Fruit fly (Drosophila melanogaster) whole organism, embryonic: Measurements from ENCODE around the gene CG33096.

Experiments used
- Asciz ChIP-seq: fragments of 200-800 bp; sonication (Bioruptor generic); optimal IDR thresholded peaks from 2 replicates; lab custom pipeline; 2017; ENCODE audit warnings: missing biosample characterization, mild to moderate bottlenecking, missing genetic modification characterization, missing genetic modification reagents
- CG12236 ChIP-seq: fragments of 200-800 bp; sonication (Bioruptor generic); optimal IDR thresholded peaks from 2 replicates; lab custom pipeline; 2016; ENCODE audit warnings: missing biosample characterization, missing genetic modification characterization
- CG13624 ChIP-seq: fragments of 200-800 bp; sonication (Bioruptor generic); optimal IDR thresholded peaks from 2 replicates; lab custom pipeline; 2016; ENCODE audit warnings: missing biosample characterization, missing genetic modification characterization
- CG14667 ChIP-seq: fragments of 200-800 bp; sonication (Bioruptor generic); IDR thresholded peaks from 2 replicates; pipeline ENCODE4 v1.3.6; 2022; ENCODE audit warnings: missing biosample characterization, missing genetic modification characterization
- CG14710 ChIP-seq: fragments of 200-800 bp; sonication (Bioruptor generic); optimal IDR thresholded peaks from 3 replicates; lab custom pipeline; 2019; ENCODE audit warnings: missing biosample characterization, mild to moderate bottlenecking, missing genetic modification characterization, moderate library complexity
- CG17328 ChIP-seq: fragments of 200-800 bp; sonication (Bioruptor generic); IDR thresholded peaks from 2 replicates; pipeline ENCODE4 v1.3.6; 2022; ENCODE audit warnings: missing biosample characterization, missing genetic modification characterization
- CG17829 ChIP-seq: fragments of 200-800 bp; optimal IDR thresholded peaks from 2 replicates; lab custom pipeline; 2019; ENCODE audit warnings: missing biosample characterization, mild to moderate bottlenecking, missing genetic modification characterization, moderate library complexity
- CG18599 ChIP-seq: fragments of 200-800 bp; sonication (Bioruptor generic); optimal IDR thresholded peaks from 3 replicates; lab custom pipeline; 2017; ENCODE audit warnings: missing biosample characterization, missing genetic modification characterization, mild to moderate bottlenecking, moderate library complexity, missing genetic modification reagents
- CG2120 ChIP-seq: fragments of 200-800 bp; sonication (Bioruptor generic); optimal IDR thresholded peaks from 3 replicates; lab custom pipeline; 2016; ENCODE audit warnings: missing biosample characterization, missing genetic modification characterization
- CG2129 ChIP-seq: fragments of 200-800 bp; sonication (Bioruptor generic); IDR thresholded peaks from 2 replicates; pipeline ENCODE4 v1.3.6; 2022; ENCODE audit warnings: missing biosample characterization, missing genetic modification characterization; ENCODE audit not compliant: partially characterized antibody
- CG2712 ChIP-seq: fragments of 200-800 bp; optimal IDR thresholded peaks from 3 replicates; lab custom pipeline; 2019; ENCODE audit warnings: missing biosample characterization, mild to moderate bottlenecking, missing genetic modification characterization, moderate library complexity
- CG30403 ChIP-seq: fragments of 200-800 bp; sonication (Bioruptor generic); optimal IDR thresholded peaks from 3 replicates; lab custom pipeline; 2016; ENCODE audit warnings: missing biosample characterization, missing genetic modification characterization
- CG33557 ChIP-seq: fragments of 200-800 bp; sonication (Bioruptor generic); optimal IDR thresholded peaks from 2 replicates; lab custom pipeline; 2019; ENCODE audit warnings: missing biosample characterization, mild to moderate bottlenecking, missing genetic modification characterization, moderate library complexity
- CG3847 ChIP-seq: fragments of 200-800 bp; sonication (Bioruptor generic); IDR thresholded peaks from 2 replicates; pipeline ENCODE4 v1.3.6; 2022; ENCODE audit warnings: missing biosample characterization, missing genetic modification characterization
- CG4424 ChIP-seq: fragments of 200-800 bp; sonication (Bioruptor generic); optimal IDR thresholded peaks from 3 replicates; lab custom pipeline; 2016; ENCODE audit warnings: missing biosample characterization, missing genetic modification characterization
- CG6791 ChIP-seq: fragments of 200-800 bp; sonication (Bioruptor generic); IDR thresholded peaks from 3 replicates; pipeline ENCODE4 v1.3.6; 2022; ENCODE audit warnings: missing biosample characterization, missing genetic modification characterization; ENCODE audit not compliant: partially characterized antibody
- CG7928 ChIP-seq: fragments of 200-800 bp; sonication (Bioruptor generic); optimal IDR thresholded peaks from 2 replicates; lab custom pipeline; 2017; ENCODE audit warnings: missing biosample characterization, mild to moderate bottlenecking, missing genetic modification characterization
- D19A ChIP-seq: fragments of 200-800 bp; optimal IDR thresholded peaks from 3 replicates; lab custom pipeline; 2019; ENCODE audit warnings: missing biosample characterization, mild to moderate bottlenecking, missing genetic modification characterization, moderate library complexity
- Dek ChIP-seq: fragments of 200-800 bp; sonication (Bioruptor generic); optimal IDR thresholded peaks from 3 replicates; lab custom pipeline; 2019; ENCODE audit warnings: missing biosample characterization, mild to moderate bottlenecking, missing genetic modification characterization, moderate library complexity
- Dfd ChIP-seq, 2 experiments: fragments of >200 bp; optimal IDR thresholded peaks; 2 replicates each; lab custom pipeline; 2017; ENCODE audit warnings: missing biosample characterization in 2 of 2, missing genetic modification characterization in 2 of 2
- Dref ChIP-seq: fragments of 200-800 bp; sonication (Bioruptor generic); IDR thresholded peaks from 2 replicates; pipeline ENCODE4 v1.3.6; 2022; ENCODE audit warnings: missing biosample characterization, missing genetic modification characterization
- HHEX ChIP-seq: fragments of 200-800 bp; sonication (Bioruptor generic); optimal IDR thresholded peaks from 3 replicates; lab custom pipeline; 2017; ENCODE audit warnings: missing biosample characterization, mild to moderate bottlenecking, missing genetic modification characterization, missing genetic modification reagents
- Hand ChIP-seq: fragments of 200-800 bp; sonication (Bioruptor generic); optimal IDR thresholded peaks from 2 replicates; lab custom pipeline; 2017; ENCODE audit warnings: mild to moderate bottlenecking, missing biosample characterization, missing genetic modification reagents, missing genetic modification characterization
- Lim3 ChIP-seq: fragments of 200-800 bp; sonication (Bioruptor generic); IDR thresholded peaks from 2 replicates; pipeline ENCODE4 v1.3.6; 2022; ENCODE audit warnings: missing biosample characterization, missing genetic modification characterization
- Mrtf ChIP-seq: fragments of 200-800 bp; sonication (Bioruptor generic); IDR thresholded peaks from 3 replicates; pipeline ENCODE4 v1.3.6; 2022; ENCODE audit warnings: missing biosample characterization, missing genetic modification characterization
- PHDP ChIP-seq: fragments of 200-800 bp; sonication (Bioruptor generic); optimal IDR thresholded peaks from 3 replicates; lab custom pipeline; 2018; ENCODE audit warnings: missing biosample characterization, mild to moderate bottlenecking, missing genetic modification characterization, moderate library complexity
- Sin3A ChIP-seq: fragments of >200 bp; optimal IDR thresholded peaks from 2 replicates; lab custom pipeline; 2018
- Spps ChIP-seq: fragments of 200-800 bp; sonication (Bioruptor generic); optimal IDR thresholded peaks from 2 replicates; lab custom pipeline; 2018; ENCODE audit warnings: missing biosample characterization, mild to moderate bottlenecking, missing genetic modification characterization
- YL-1 ChIP-seq: fragments of 200-800 bp; sonication (Bioruptor generic); optimal IDR thresholded peaks from 3 replicates; lab custom pipeline; 2017; ENCODE audit warnings: missing biosample characterization, mild to moderate bottlenecking, missing genetic modification characterization
- al ChIP-seq: fragments of 200-800 bp; sonication (Bioruptor generic); IDR thresholded peaks from 2 replicates; pipeline ENCODE4 v1.3.6; 2022; ENCODE audit warnings: missing biosample characterization, missing genetic modification characterization
- ase ChIP-seq: fragments of 200-800 bp; sonication (Bioruptor generic); IDR thresholded peaks from 3 replicates; pipeline ENCODE4 v1.3.6; 2022; ENCODE audit warnings: missing biosample characterization, missing genetic modification characterization
- bcd ChIP-seq: fragments of 200-800 bp; sonication (Bioruptor generic); optimal IDR thresholded peaks from 2 replicates; lab custom pipeline; 2017; ENCODE audit warnings: missing biosample characterization, mild to moderate bottlenecking, missing genetic modification characterization
- br ChIP-seq: fragments of >200 bp; optimal IDR thresholded peaks from 2 replicates; lab custom pipeline; 2017
- crc ChIP-seq: fragments of 200-800 bp; sonication (Bioruptor generic); optimal IDR thresholded peaks from 2 replicates; lab custom pipeline; 2016; ENCODE audit warnings: missing biosample characterization, missing genetic modification characterization
- da ChIP-seq: fragments of 200-800 bp; sonication (Bioruptor generic); optimal IDR thresholded peaks from 2 replicates; lab custom pipeline; 2016; ENCODE audit warnings: missing biosample characterization, missing genetic modification characterization
- ewg ChIP-seq: fragments of 200-800 bp; sonication (Bioruptor generic); optimal IDR thresholded peaks from 3 replicates; lab custom pipeline; 2017; ENCODE audit warnings: mild to moderate bottlenecking, missing biosample characterization, missing genetic modification reagents, missing genetic modification characterization
- gcm2 ChIP-seq: fragments of 200-800 bp; sonication (Bioruptor generic); optimal IDR thresholded peaks from 2 replicates; lab custom pipeline; 2016; ENCODE audit warnings: missing biosample characterization, missing genetic modification characterization
- hbn ChIP-seq: fragments of 200-800 bp; sonication (Bioruptor generic); IDR thresholded peaks from 2 replicates; pipeline ENCODE4 v1.3.6; 2022; ENCODE audit warnings: missing biosample characterization, missing genetic modification characterization; ENCODE audit not compliant: partially characterized antibody
- jing ChIP-seq: fragments of 200-800 bp; sonication (Bioruptor generic); optimal IDR thresholded peaks from 2 replicates; lab custom pipeline; 2018; ENCODE audit warnings: missing biosample characterization, mild to moderate bottlenecking, missing genetic modification characterization
- ken ChIP-seq: fragments of 200-800 bp; sonication (Bioruptor generic); IDR thresholded peaks from 3 replicates; pipeline ENCODE4 v1.3.6; 2022; ENCODE audit warnings: missing biosample characterization, missing genetic modification characterization
- lmd ChIP-seq: fragments of 200-800 bp; sonication (Bioruptor generic); IDR thresholded peaks from 2 replicates; pipeline ENCODE4 v1.3.6; 2022; ENCODE audit warnings: missing biosample characterization, missing genetic modification characterization
- mirr ChIP-seq: fragments of 200-800 bp; sonication (Bioruptor generic); optimal IDR thresholded peaks from 3 replicates; lab custom pipeline; 2018; ENCODE audit warnings: missing biosample characterization, mild to moderate bottlenecking, missing genetic modification characterization
- nerfin-1 ChIP-seq: fragments of 200-800 bp; sonication (Bioruptor generic); optimal IDR thresholded peaks from 3 replicates; lab custom pipeline; 2019; ENCODE audit warnings: missing biosample characterization, mild to moderate bottlenecking, missing genetic modification characterization, moderate library complexity
- nmo ChIP-seq: fragments of 200-800 bp; sonication (Bioruptor generic); optimal IDR thresholded peaks from 2 replicates; lab custom pipeline; 2018; ENCODE audit warnings: missing biosample characterization, mild to moderate bottlenecking, missing genetic modification characterization, moderate library complexity
- psq ChIP-seq: fragments of 200-800 bp; sonication (Bioruptor generic); optimal IDR thresholded peaks from 2 replicates; lab custom pipeline; 2017; ENCODE audit warnings: missing biosample characterization, missing genetic modification characterization
- pzg ChIP-seq: fragments of 200-800 bp; sonication (Bioruptor generic); optimal IDR thresholded peaks from 3 replicates; lab custom pipeline; 2018; ENCODE audit warnings: missing biosample characterization, mild to moderate bottlenecking, missing genetic modification characterization, moderate library complexity
- ro ChIP-seq: fragments of 200-800 bp; sonication (Bioruptor generic); IDR thresholded peaks from 2 replicates; pipeline ENCODE4 v1.3.6; 2022; ENCODE audit warnings: missing biosample characterization, missing genetic modification characterization
- slbo ChIP-seq: fragments of 200-800 bp; sonication (Bioruptor generic); IDR thresholded peaks from 2 replicates; pipeline ENCODE4 v1.3.6; 2022; ENCODE audit warnings: missing biosample characterization, missing genetic modification characterization
- stc ChIP-seq: fragments of 200-800 bp; sonication (Bioruptor generic); IDR thresholded peaks from 2 replicates; pipeline ENCODE4 v1.3.6; 2022; ENCODE audit warnings: missing biosample characterization, missing genetic modification characterization
- tna ChIP-seq: fragments of 200-800 bp; sonication (Bioruptor generic); IDR thresholded peaks from 2 replicates; pipeline ENCODE4 v1.3.6; 2022; ENCODE audit warnings: missing biosample characterization, missing genetic modification characterization; ENCODE audit not compliant: partially characterized antibody
- z ChIP-seq: fragments of 200-800 bp; sonication (Bioruptor generic); IDR thresholded peaks from 3 replicates; pipeline ENCODE4 v1.3.6; 2022; ENCODE audit warnings: missing biosample characterization, missing genetic modification characterization
- zen ChIP-seq: fragments of 200-800 bp; sonication (Bioruptor generic); optimal IDR thresholded peaks from 3 replicates; lab custom pipeline; 2018; ENCODE audit warnings: missing biosample characterization, mild to moderate bottlenecking, missing genetic modification characterization, moderate library complexity

Gene CG33096

DNA sequence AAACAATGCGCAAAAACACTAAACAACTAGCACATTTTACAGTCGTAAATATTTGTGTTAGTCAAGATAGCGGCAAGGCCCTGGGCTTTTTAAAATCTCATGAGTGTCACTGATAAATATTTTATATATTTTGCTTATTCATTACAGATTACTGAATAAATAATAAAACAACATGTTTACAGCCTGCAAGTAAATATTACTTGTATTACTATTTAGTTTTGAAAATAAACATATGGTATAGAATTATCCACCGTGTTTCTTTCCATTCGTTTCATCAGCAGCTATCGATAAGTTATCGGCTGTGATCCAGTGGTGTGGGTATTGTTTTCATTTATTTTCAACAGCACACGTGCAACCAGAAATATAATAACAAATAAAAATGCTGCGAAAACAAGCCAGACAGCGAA, 22.9 kb upstream of the CG33096 start, which contains the start of the genes shams and CG11920 (continued):
- no peak for TF ChIP-seq CG13624 (GFP tag; lab: Kevin White, UChicago)
- no peak for TF ChIP-seq hbn (GFP tag; lab: Robert Waterston, UW)
- no peak for TF ChIP-seq al
- no peak for TF ChIP-seq CG18599 (GFP tag; lab: Kevin White, UChicago)
- 0 out of 3 replicates have a peak, but pooled peaks have one; percentile 39 for TF ChIP-seq CG6791 (GFP tag; lab: Robert Waterston, UW)
- no peak for TF ChIP-seq CG4424 (GFP tag; lab: Kevin White, UChicago)
- no peak for TF ChIP-seq psq (GFP tag; lab: Kevin White, UChicago)
- TF ChIP-seq ken: no peak
- TF ChIP-seq crc (GFP tag; lab: Kevin White, UChicago): no peak
- no peak for TF ChIP-seq Sin3A (lab: Kevin White, UChicago)
- peak; percentile 3 for TF ChIP-seq Spps (tag; lab: Kevin White, UChicago)
- peak; percentile 20 for TF ChIP-seq D19A (tag; lab: Kevin White, UChicago)
- no peak for TF ChIP-seq CG12236 (GFP tag; lab: Kevin White, UChicago)
- TF ChIP-seq CG14667 (GFP tag; lab: Robert Waterston, UW): no peak
- no peak for TF ChIP-seq zen (tag; lab: Kevin White, UChicago)
- no peak for TF ChIP-seq gcm2
- TF ChIP-seq CG33557 (GFP tag; lab: Kevin White, UChicago): no peak
- no peak for TF ChIP-seq mirr (GFP tag; lab: Kevin White, UChicago)
- no peak for TF ChIP-seq ase (GFP tag; lab: Robert Waterston, UW)
- TF ChIP-seq br (lab: Kevin White, UChicago): no peak
- TF ChIP-seq Dfd (GFP tag; optimal IDR thresholded peaks at IDR 0.05; lab: Kevin White, UChicago): no peak
- TF ChIP-seq CG30403: peak; percentile 29
- no peak for TF ChIP-seq HHEX
- no peak for TF ChIP-seq CG7928
- TF ChIP-seq pzg: peak; percentile 47
- TF ChIP-seq nerfin-1 (tag; lab: Kevin White, UChicago): peak; percentile 48
- TF ChIP-seq CG3847 (GFP tag; lab: Robert Waterston, UW): no peak
- no peak; the same call in 1 of the 2 replicates for TF ChIP-seq slbo (GFP tag; lab: Robert Waterston, UW)
- TF ChIP-seq da: no peak
- TF ChIP-seq jing (GFP tag; lab: Kevin White, UChicago): no peak
- TF ChIP-seq CG17328 (GFP tag; lab: Robert Waterston, UW): no peak
- no peak for TF ChIP-seq Dek (tag; lab: Kevin White, UChicago)
- TF ChIP-seq stc: no peak
- TF ChIP-seq Mrtf: no peak
- no peak for TF ChIP-seq bcd (GFP tag; lab: Kevin White, UChicago)
- no peak for TF ChIP-seq z (GFP tag; lab: Robert Waterston, UW)
- TF ChIP-seq ewg (GFP tag; lab: Kevin White, UChicago): no peak
- TF ChIP-seq YL-1 (GFP tag; lab: Kevin White, UChicago): peak; percentile 82
- no peak for TF ChIP-seq Hand (GFP tag; lab: Kevin White, UChicago)
- TF ChIP-seq Asciz (GFP tag; lab: Kevin White, UChicago): no peak
- peak; percentile 3 for TF ChIP-seq PHDP (tag; lab: Kevin White, UChicago)
- TF ChIP-seq lmd: no peak
- peak; percentile 58 for TF ChIP-seq CG2712 (tag; lab: Kevin White, UChicago)
- no peak for TF ChIP-seq CG2129
- TF ChIP-seq CG2120: peak; percentile 27
- peak; percentile 51 for TF ChIP-seq nmo (GFP tag; lab: Kevin White, UChicago)
- TF ChIP-seq Lim3 (GFP tag; lab: Robert Waterston, UW): no peak
- TF ChIP-seq Dref (GFP tag; lab: Robert Waterston, UW): peak; percentile 71
- peak; percentile 69 for TF ChIP-seq CG17829 (tag; lab: Kevin White, UChicago)
- 0 out of 2 replicates have a peak, but pooled peaks have one; percentile 37 for TF ChIP-seq tna (GFP tag; lab: Robert Waterston, UW)
- TF ChIP-seq ro: no peak
- peak; percentile 63 for TF ChIP-seq CG14710 (tag; lab: Kevin White, UChicago)
